Worm (Caenorhabditis elegans): ENCODE results near the gene cyp-25A2.

cyp-25A2 gene

DNA sequence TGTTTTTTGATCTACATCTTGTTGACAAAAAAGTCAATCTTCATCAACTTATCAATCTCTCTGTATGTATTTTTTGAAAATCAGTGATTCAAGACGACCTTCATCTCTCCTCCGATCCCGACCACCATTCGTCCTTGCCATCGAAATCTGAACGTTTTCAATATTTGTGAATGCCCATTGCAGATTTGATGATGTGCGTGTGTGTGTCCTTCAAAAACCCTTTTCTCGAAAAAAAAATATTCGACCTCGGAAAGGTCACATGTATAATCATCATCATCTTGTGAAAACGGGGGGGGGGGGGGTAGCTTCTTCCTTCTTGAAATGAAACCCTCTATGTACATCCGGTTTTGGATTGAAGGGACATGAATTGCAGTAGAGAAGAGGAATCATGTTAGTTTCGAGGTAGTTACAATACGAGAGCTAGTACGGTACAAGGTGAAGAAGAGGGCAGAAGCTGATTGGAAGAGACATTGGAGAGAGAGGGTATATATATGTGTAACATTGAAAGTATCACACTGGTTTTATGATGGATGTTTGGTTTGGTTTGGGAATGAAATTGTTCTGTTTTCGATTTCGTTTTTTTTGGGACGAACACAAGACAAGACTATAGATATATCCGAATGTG lies 22.5 kb upstream of the cyp-25A2 start:
- no peak for TF ChIP-seq tlp-1 (tag; optimal IDR thresholded peaks at IDR 0.05)
- TF ChIP-seq nhr-84 (tag; optimal IDR thresholded peaks at IDR 0.05), result no peak
- peak; percentile 10 for TF ChIP-seq nhr-71 (tag; optimal IDR thresholded peaks at IDR 0.05)
- TF ChIP-seq Y116A8C.19 (tag; optimal IDR thresholded peaks at IDR 0.05; ENCODE audit: borderline replicate concordance), result no peak
- no peak for TF ChIP-seq C16A3.4 (tag; optimal IDR thresholded peaks at IDR 0.05)
- no peak for TF ChIP-seq elt-3 (tag; optimal IDR thresholded peaks at IDR 0.05)
- 0 out of 2 replicates have a peak, but pooled peaks have one; percentile 7 for TF ChIP-seq nhr-19 (GFP tag; conservative IDR thresholded peaks at IDR 0.05)
- TF ChIP-seq mab-9 (GFP tag; IDR thresholded peaks at IDR 0.05), result no peak
- TF ChIP-seq mef-2 (tag; optimal IDR thresholded peaks at IDR 0.05), result no peak
- TF ChIP-seq lin-39 (tag; optimal IDR thresholded peaks at IDR 0.05), result no peak
- no peak for TF ChIP-seq sptf-1 (tag; optimal IDR thresholded peaks at IDR 0.05)
- TF ChIP-seq alr-1 (tag; optimal IDR thresholded peaks at IDR 0.05; ENCODE audit: borderline replicate concordance), result no peak
- peak in 1 of 2 experiments; percentile 16 for TF ChIP-seq lsy-2 (tag; optimal IDR thresholded peaks at IDR 0.05)
- no peak for TF ChIP-seq nhr-237 (tag; optimal IDR thresholded peaks at IDR 0.05)
- no peak for TF ChIP-seq vab-15 (tag; optimal IDR thresholded peaks at IDR 0.05)
- peak; percentile 75 for TF ChIP-seq lin-14 (GFP tag; optimal IDR thresholded peaks at IDR 0.05)
- peak; percentile 27 for TF ChIP-seq nhr-20 (tag; optimal IDR thresholded peaks at IDR 0.05)
- peak; percentile 33 for TF ChIP-seq mep-1 (tag; optimal IDR thresholded peaks at IDR 0.05)
- no peak for TF ChIP-seq nhr-77 (tag; optimal IDR thresholded peaks at IDR 0.05)
- peak; percentile 82 for TF ChIP-seq nhr-85 (tag)
- TF ChIP-seq unc-62 (GFP tag; optimal IDR thresholded peaks at IDR 0.05), result no peak
- no peak for TF ChIP-seq ceh-88 (GFP tag; IDR thresholded peaks at IDR 0.05)
- no peak for TF ChIP-seq nhr-90 (tag; optimal IDR thresholded peaks at IDR 0.05; ENCODE audit: poor library complexity)
- TF ChIP-seq blmp-1 (tag; optimal IDR thresholded peaks at IDR 0.05), result peak; percentile 25
- TF ChIP-seq egl-27 (tag; optimal IDR thresholded peaks at IDR 0.05), result no peak
- TF ChIP-seq pax-3 (tag; optimal IDR thresholded peaks at IDR 0.05), result no peak
- TF ChIP-seq efl-1 (optimal IDR thresholded peaks at IDR 0.05), result no peak
- TF ChIP-seq efl-1 (GFP tag; optimal IDR thresholded peaks at IDR 0.05 in 1 of 2), result peak in 1 of 2 experiments; percentile 77
- TF ChIP-seq efl-3 (GFP tag; optimal IDR thresholded peaks at IDR 0.05), result no peak

DNA sequence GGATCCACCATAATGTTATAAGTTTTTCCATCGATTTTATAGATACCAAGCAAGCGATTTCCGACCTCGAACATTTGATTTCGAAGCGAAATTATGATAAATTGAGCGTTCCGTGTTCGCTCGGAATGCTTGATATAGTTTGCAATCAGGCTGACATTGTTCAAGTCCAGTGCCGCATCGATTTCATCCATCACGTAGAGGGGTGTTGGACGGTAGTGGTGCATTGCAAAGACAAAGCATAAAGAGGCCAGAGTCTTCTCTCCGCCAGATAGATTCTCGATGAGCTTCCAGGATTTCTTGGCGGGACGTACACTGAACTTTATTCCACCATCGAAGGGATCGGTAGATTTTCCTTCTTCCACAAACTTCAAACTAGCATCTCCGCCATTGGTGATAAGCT lies 20.6 kb upstream of the cyp-25A2 start:
- TF ChIP-seq lin-15B (tag; optimal IDR thresholded peaks at IDR 0.05) (no peak), jun-1 (tag; optimal IDR thresholded peaks at IDR 0.05) (no peak), zag-1 (tag; optimal IDR thresholded peaks at IDR 0.05) (no peak), lin-39 (tag; optimal IDR thresholded peaks at IDR 0.05) (no peak), unc-30 (tag; optimal IDR thresholded peaks at IDR 0.05) (no peak), ces-1 (GFP tag; optimal IDR thresholded peaks at IDR 0.05) (no peak)

DNA sequence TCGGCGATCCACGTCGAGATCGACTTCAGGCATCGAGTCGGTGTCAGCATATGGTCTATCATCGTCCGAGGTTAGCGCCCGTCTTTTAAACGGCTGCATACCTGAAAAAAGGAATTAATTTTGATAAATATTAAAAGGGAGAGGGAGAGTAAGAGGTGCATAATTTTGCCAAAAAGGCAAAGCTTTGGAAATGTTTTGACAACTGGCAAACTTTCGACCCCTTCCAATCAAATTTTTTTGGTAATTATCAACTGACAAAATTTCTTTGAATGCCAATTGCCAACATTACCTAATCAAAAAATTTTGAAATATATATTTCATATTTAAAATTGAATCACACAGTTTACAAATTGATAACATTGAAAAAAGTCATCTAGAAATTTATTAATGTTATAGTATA lies 15.4 kb upstream of the cyp-25A2 start, which contains the start of gene dpy-27:
Gene dpy-27, minus strand, starts transcription at position 101 of the 400 bp plus-strand sequence.
- no peak for TF ChIP-seq C04F5.9 (tag; optimal IDR thresholded peaks at IDR 0.05)
- no peak for TF ChIP-seq nhr-85 (tag)
- no peak for TF ChIP-seq nhr-12 (tag; optimal IDR thresholded peaks at IDR 0.05)
- TF ChIP-seq rnt-1 (tag; optimal IDR thresholded peaks at IDR 0.05), result no peak
- no peak for TF ChIP-seq ces-1 (GFP tag; optimal IDR thresholded peaks at IDR 0.05)
- no peak for TF ChIP-seq unc-86 (tag; optimal IDR thresholded peaks at IDR 0.05)
- no peak for TF ChIP-seq mab-9 (GFP tag; IDR thresholded peaks at IDR 0.05)
- TF ChIP-seq zip-4 (GFP tag; optimal IDR thresholded peaks at IDR 0.05), result no peak
- TF ChIP-seq lir-3 (tag; optimal IDR thresholded peaks at IDR 0.05; ENCODE audit: poor library complexity), result no peak
- TF ChIP-seq lin-39 (tag; optimal IDR thresholded peaks at IDR 0.05), result no peak
- TF ChIP-seq nhr-90 (tag; optimal IDR thresholded peaks at IDR 0.05; ENCODE audit: poor library complexity), result no peak
- TF ChIP-seq lin-15B (tag; optimal IDR thresholded peaks at IDR 0.05), result no peak
- TF ChIP-seq ztf-11 (tag; optimal IDR thresholded peaks at IDR 0.05), result no peak
- no peak for TF ChIP-seq unc-98 (GFP tag; IDR thresholded peaks at IDR 0.05)
- no peak for TF ChIP-seq nhr-71 (tag; optimal IDR thresholded peaks at IDR 0.05)
- no peak for TF ChIP-seq jun-1 (tag; optimal IDR thresholded peaks at IDR 0.05)
